Fruit fly (Drosophila melanogaster): ENCODE results near the gene Apl.
A peak's percentile ranks its signal among the peaks of the same experiment; 100 is the strongest.

The Apl gene

DNA sequence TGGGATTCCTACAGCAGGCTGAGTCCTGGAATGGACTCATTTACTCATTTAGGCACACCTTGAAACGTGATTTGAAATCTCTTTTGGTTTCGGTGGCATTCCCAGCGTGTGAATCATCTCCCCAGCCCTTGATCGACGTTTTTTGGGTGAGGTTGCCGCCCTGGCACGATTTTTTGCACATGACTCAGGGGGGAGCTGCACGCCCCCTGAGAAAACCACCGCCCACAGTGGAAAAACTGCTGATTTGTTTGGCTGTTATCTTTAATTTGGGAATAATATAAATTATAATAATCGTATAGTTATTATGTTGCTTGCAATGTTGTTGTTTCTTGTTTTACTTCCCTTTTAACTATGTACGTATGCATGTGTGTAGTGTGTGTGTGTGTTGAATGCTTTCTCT is 18.0 kb downstream of the Apl start (continued):
- TF ChIP-seq lilli (GFP tag; optimal IDR thresholded peaks at IDR 0.05) (peak; percentile 17), MESR4 (GFP tag; optimal IDR thresholded peaks at IDR 0.05) (no peak), gce (GFP tag; IDR thresholded peaks at IDR 0.05) (no peak), en (GFP tag; optimal IDR thresholded peaks at IDR 0.05) (no peak), CG17186 (GFP tag; optimal IDR thresholded peaks at IDR 0.05) (no peak), D (optimal IDR thresholded peaks at IDR 0.05) (no peak), D (GFP tag; optimal IDR thresholded peaks at IDR 0.05) (no peak), wek (GFP tag; optimal IDR thresholded peaks at IDR 0.05) (no peak), cg (GFP tag; optimal IDR thresholded peaks at IDR 0.05) (peak; percentile 61), CG17361 (GFP tag; IDR thresholded peaks at IDR 0.05) (no peak), CG10979 (tag; optimal IDR thresholded peaks at IDR 0.05) (no peak), slp2 (GFP tag; optimal IDR thresholded peaks at IDR 0.05) (no peak), CG6683 (GFP tag; optimal IDR thresholded peaks at IDR 0.05) (no peak), CG3065 (GFP tag; optimal IDR thresholded peaks at IDR 0.05) (no peak), twi (tag; optimal IDR thresholded peaks at IDR 0.05) (no peak), toy (GFP tag; IDR thresholded peaks at IDR 0.05) (no peak), Awh (GFP tag; IDR thresholded peaks at IDR 0.05) (no peak), Rx (GFP tag; IDR thresholded peaks at IDR 0.05) (no peak), CG31224 (GFP tag; IDR thresholded peaks at IDR 0.05) (no peak), Oaz (GFP tag; IDR thresholded peaks at IDR 0.05) (no peak), CG11696 (GFP tag; IDR thresholded peaks at IDR 0.05) (no peak), CrebB (tag; optimal IDR thresholded peaks at IDR 0.05) (no peak), CG14050 (GFP tag; IDR thresholded peaks at IDR 0.05) (no peak), HHEX (GFP tag; optimal IDR thresholded peaks at IDR 0.05) (no peak), CG2199 (GFP tag; IDR thresholded peaks at IDR 0.05) (no peak), ken (GFP tag; IDR thresholded peaks at IDR 0.05) (no peak), NC2β (GFP tag; optimal IDR thresholded peaks at IDR 0.05) (no peak), CkIIα-i1 (GFP tag; IDR thresholded peaks at IDR 0.05) (no peak), BtbVII (GFP tag; optimal IDR thresholded peaks at IDR 0.05) (no peak), br (optimal IDR thresholded peaks at IDR 0.05) (no peak), Hand (GFP tag; optimal IDR thresholded peaks at IDR 0.05) (no peak), CG11398 (GFP tag; optimal IDR thresholded peaks at IDR 0.05) (no peak), grau (tag; optimal IDR thresholded peaks at IDR 0.05) (peak; percentile 0), CG3407 (GFP tag; optimal IDR thresholded peaks at IDR 0.05) (no peak), PHDP (tag; optimal IDR thresholded peaks at IDR 0.05) (no peak), pum (GFP tag; optimal IDR thresholded peaks at IDR 0.05) (no peak), dmrt99B (tag; optimal IDR thresholded peaks at IDR 0.05) (no peak), HLHmδ (GFP tag; optimal IDR thresholded peaks at IDR 0.05) (no peak), CG10431 (GFP tag; optimal IDR thresholded peaks at IDR 0.05) (no peak), Chrac-16 (GFP tag; optimal IDR thresholded peaks at IDR 0.05) (no peak), salm (tag; optimal IDR thresholded peaks at IDR 0.05) (no peak), ac (GFP tag; optimal IDR thresholded peaks at IDR 0.05) (no peak), Dref (GFP tag; IDR thresholded peaks at IDR 0.05) (peak; percentile 35; the same call in 1 of the 2 replicates), gem (tag; optimal IDR thresholded peaks at IDR 0.05) (no peak), disco-r (GFP tag; optimal IDR thresholded peaks at IDR 0.05) (no peak), CG3847 (GFP tag; IDR thresholded peaks at IDR 0.05) (no peak), CG16813 (GFP tag; IDR thresholded peaks at IDR 0.05; ENCODE audit: partially characterized antibody) (no peak), Bdp1 (GFP tag; optimal IDR thresholded peaks at IDR 0.05) (no peak), Hr39 (optimal IDR thresholded peaks at IDR 0.05) (no peak), caup (GFP tag; optimal IDR thresholded peaks at IDR 0.05; ENCODE audit: severe bottlenecking) (no peak), CG17802 (tag; optimal IDR thresholded peaks at IDR 0.05) (no peak), Atf6 (GFP tag; IDR thresholded peaks at IDR 0.05) (no peak), jing (GFP tag; optimal IDR thresholded peaks at IDR 0.05) (no peak), ems (GFP tag; optimal IDR thresholded peaks at IDR 0.05) (no peak)

Measured in whole organism, embryonic.